Fruit fly (Drosophila melanogaster) whole organism, pupa: ENCODE data around the gene RpLP1.

Source experiments
- CG10348 ChIP-seq: fragments of 200-800 bp; sonication (Bioruptor generic); IDR thresholded peaks from 2 replicates; pipeline ENCODE4 v1.3.6; 2022; ENCODE audit warnings: missing biosample characterization, missing genetic modification characterization
- CG12605 ChIP-seq: fragments of 200-800 bp; sonication (Bioruptor generic); IDR thresholded peaks from 2 replicates; pipeline ENCODE4 v1.3.6; 2022; ENCODE audit warnings: missing biosample characterization, missing genetic modification characterization
- CG13204 ChIP-seq: fragments of 200-800 bp; sonication (Bioruptor generic); optimal IDR thresholded peaks from 2 replicates; lab custom pipeline; 2018; ENCODE audit warnings: missing biosample characterization, mild to moderate bottlenecking, missing genetic modification characterization, moderate library complexity
- CG14655 ChIP-seq: fragments of 200-800 bp; sonication (Bioruptor generic); optimal IDR thresholded peaks from 3 replicates; lab custom pipeline; 2017; ENCODE audit warnings: mild to moderate bottlenecking, missing biosample characterization, missing genetic modification reagents, missing genetic modification characterization
- CG15710 ChIP-seq: fragments of 200-800 bp; sonication (Bioruptor generic); optimal IDR thresholded peaks from 2 replicates; lab custom pipeline; 2018; ENCODE audit warnings: missing biosample characterization, mild to moderate bottlenecking, missing genetic modification characterization, moderate library complexity
- CG17806 ChIP-seq: fragments of 200-800 bp; sonication (Bioruptor generic); optimal IDR thresholded peaks from 2 replicates; lab custom pipeline; 2018; ENCODE audit warnings: missing biosample characterization, mild to moderate bottlenecking, missing genetic modification characterization, moderate library complexity
- CG32121 ChIP-seq: fragments of 200-800 bp; sonication (Bioruptor generic); IDR thresholded peaks from 2 replicates; pipeline ENCODE4 v1.3.6; 2022; ENCODE audit warnings: missing biosample characterization, missing genetic modification characterization
- CG34367 ChIP-seq: fragments of 200-800 bp; sonication (Bioruptor generic); optimal IDR thresholded peaks from 2 replicates; lab custom pipeline; 2018; ENCODE audit warnings: missing biosample characterization, mild to moderate bottlenecking, missing genetic modification characterization
- CG4496 ChIP-seq: fragments of 200-800 bp; sonication (Bioruptor generic); IDR thresholded peaks from 3 replicates; pipeline ENCODE4 v1.3.6; 2022; ENCODE audit warnings: missing biosample characterization, missing genetic modification characterization
- CG8159 ChIP-seq: fragments of 200-800 bp; sonication (Bioruptor generic); optimal IDR thresholded peaks from 3 replicates; lab custom pipeline; 2018; ENCODE audit warnings: missing biosample characterization, mild to moderate bottlenecking, missing genetic modification characterization, moderate library complexity
- CG8301 ChIP-seq: fragments of 200-800 bp; sonication (Bioruptor generic); optimal IDR thresholded peaks from 2 replicates; lab custom pipeline; 2018; ENCODE audit warnings: missing biosample characterization, mild to moderate bottlenecking, missing genetic modification characterization
- CG9948 ChIP-seq: fragments of 200-800 bp; sonication (Bioruptor generic); optimal IDR thresholded peaks from 2 replicates; lab custom pipeline; 2018; ENCODE audit warnings: missing biosample characterization, mild to moderate bottlenecking, missing genetic modification characterization, moderate library complexity
- D1 ChIP-seq: fragments of 200-800 bp; sonication (Bioruptor generic); optimal IDR thresholded peaks from 2 replicates; lab custom pipeline; 2018; ENCODE audit warnings: missing biosample characterization, mild to moderate bottlenecking, missing genetic modification characterization, moderate library complexity
- EcR ChIP-seq: fragments of 200-800 bp; sonication (Bioruptor generic); optimal IDR thresholded peaks from 3 replicates; lab custom pipeline; 2019; ENCODE audit warnings: missing biosample characterization, missing genetic modification characterization, mild to moderate bottlenecking, moderate library complexity, missing genetic modification reagents
- Ets98B ChIP-seq: fragments of 200-800 bp; sonication (Bioruptor generic); IDR thresholded peaks from 2 replicates; pipeline ENCODE4 v1.3.6; 2022; ENCODE audit warnings: missing biosample characterization, missing genetic modification characterization
- Pif1A ChIP-seq: fragments of 200-800 bp; sonication (Bioruptor generic); optimal IDR thresholded peaks from 3 replicates; lab custom pipeline; 2016; ENCODE audit warnings: missing biosample characterization, missing genetic modification characterization
- Pif1B ChIP-seq: fragments of 200-800 bp; sonication (Bioruptor generic); optimal IDR thresholded peaks from 3 replicates; lab custom pipeline; 2016; ENCODE audit warnings: missing biosample characterization, missing genetic modification characterization
- Snoo ChIP-seq: fragments of 200-800 bp; sonication (Bioruptor generic); optimal IDR thresholded peaks from 3 replicates; lab custom pipeline; 2017; ENCODE audit warnings: missing biosample characterization, mild to moderate bottlenecking, missing genetic modification characterization, inconsistent platforms
- fd96Ca ChIP-seq: fragments of 200-800 bp; sonication (Bioruptor generic); IDR thresholded peaks from 3 replicates; pipeline ENCODE4 v1.3.6; 2022; ENCODE audit warnings: missing biosample characterization, missing genetic modification characterization
- gl ChIP-seq: fragments of 200-800 bp; sonication (Bioruptor generic); optimal IDR thresholded peaks from 2 replicates; lab custom pipeline; 2018; ENCODE audit warnings: missing biosample characterization, mild to moderate bottlenecking, missing genetic modification characterization
- rn ChIP-seq: fragments of 200-800 bp; sonication (Bioruptor generic); IDR thresholded peaks from 2 replicates; pipeline ENCODE4 v1.3.6; 2022; ENCODE audit warnings: missing biosample characterization, missing genetic modification characterization

RpLP1 gene

DNA sequence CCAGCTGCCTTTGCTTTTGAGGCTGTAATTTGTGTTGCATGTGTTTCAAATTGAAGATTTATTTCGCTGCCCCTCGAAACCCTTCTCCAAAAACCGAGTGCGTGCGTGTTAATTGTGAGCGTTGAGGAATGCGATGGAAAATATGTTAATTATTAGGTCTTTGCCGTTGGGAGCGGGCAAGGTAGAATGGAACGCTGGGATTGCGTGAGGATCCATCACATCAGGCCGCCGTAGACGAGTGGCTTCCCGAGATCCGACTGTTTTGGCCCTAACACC, 21.6 kb downstream of the RpLP1 start:
- TF ChIP-seq fd96Ca (GFP tag; lab: Robert Waterston, UW) = no peak
- TF ChIP-seq Snoo (tag; lab: Kevin White, UChicago) = no peak
- no peak for TF ChIP-seq CG8301 (tag; lab: Kevin White, UChicago)
- TF ChIP-seq CG14655 (GFP tag; lab: Kevin White, UChicago) = no peak
- TF ChIP-seq CG32121 (GFP tag; lab: Robert Waterston, UW) = no peak
- no peak for TF ChIP-seq CG34367
- no peak for TF ChIP-seq Pif1B (GFP tag; lab: Kevin White, UChicago)
- TF ChIP-seq CG13204 = no peak
- TF ChIP-seq CG4496 (GFP tag; lab: Robert Waterston, UW) = no peak
- TF ChIP-seq rn (GFP tag; lab: Robert Waterston, UW) = no peak
- TF ChIP-seq CG15710 = no peak
- TF ChIP-seq Ets98B (GFP tag; lab: Robert Waterston, UW) = no peak
- TF ChIP-seq CG8159 = no peak
- no peak for TF ChIP-seq CG12605
- TF ChIP-seq D1 (tag; lab: Kevin White, UChicago) = no peak
- TF ChIP-seq EcR (GFP tag; lab: Kevin White, UChicago) = no peak

DNA sequence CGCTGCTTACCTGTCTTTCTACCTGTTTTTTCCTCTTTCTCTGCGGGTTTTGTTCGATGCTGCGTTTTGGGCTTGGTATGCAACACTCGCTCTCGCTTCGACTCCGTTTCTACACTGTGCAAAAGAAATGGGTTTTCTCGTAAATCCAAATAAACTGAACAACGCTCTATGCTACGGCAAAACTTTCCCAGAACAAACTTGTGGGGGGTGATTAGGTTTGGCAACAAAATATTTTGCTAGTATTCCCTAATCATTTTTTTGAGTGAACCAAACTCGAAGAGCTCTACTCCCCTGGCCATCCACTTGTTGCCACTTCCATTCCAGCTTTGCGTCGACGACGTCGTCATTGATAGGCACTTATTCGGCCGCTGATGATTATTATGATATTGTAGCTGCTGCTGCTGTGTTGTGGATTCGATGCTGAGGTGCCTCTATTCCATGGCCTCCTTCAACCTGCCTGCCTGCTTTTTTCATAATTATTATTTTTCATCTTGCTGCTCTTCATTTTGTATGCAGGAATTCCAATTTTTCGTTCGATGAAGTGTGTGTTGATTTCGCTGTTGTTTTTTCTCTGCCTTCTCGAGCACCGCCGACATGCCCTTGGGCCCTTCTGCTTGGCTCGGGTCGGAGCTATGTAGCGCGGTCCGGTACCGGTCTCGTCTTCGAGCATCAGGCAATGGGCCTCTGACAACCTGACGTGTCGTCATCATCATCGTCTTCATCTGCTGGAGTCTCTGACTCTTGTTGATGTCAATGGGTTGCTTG, 22.4 kb downstream of the RpLP1 start:
- TF ChIP-seq CG34367 = peak; percentile 95
- peak; percentile 95 for TF ChIP-seq Snoo (tag; lab: Kevin White, UChicago)
- TF ChIP-seq CG8301 (tag; lab: Kevin White, UChicago) = peak; percentile 92
- TF ChIP-seq CG32121 (GFP tag; lab: Robert Waterston, UW) = peak; percentile 89
- peak; percentile 96 for TF ChIP-seq fd96Ca (GFP tag; lab: Robert Waterston, UW)
- peak; percentile 92 for TF ChIP-seq CG12605
- TF ChIP-seq CG15710 = peak; percentile 96
- TF ChIP-seq CG9948 (tag; lab: Kevin White, UChicago) = peak; percentile 94
- TF ChIP-seq Pif1A (GFP tag; lab: Kevin White, UChicago) = peak; percentile 98
- peak; percentile 96 for TF ChIP-seq CG17806 (tag; lab: Kevin White, UChicago)
- peak; percentile 90 for TF ChIP-seq rn (GFP tag; lab: Robert Waterston, UW)
- TF ChIP-seq CG14655 (GFP tag; lab: Kevin White, UChicago) = peak; percentile 93
- peak; percentile 93 for TF ChIP-seq gl
- 0 out of 2 replicates have a peak, but pooled peaks have one; percentile 36 for TF ChIP-seq CG10348
- peak; percentile 89 for TF ChIP-seq CG13204
- TF ChIP-seq D1 (tag; lab: Kevin White, UChicago) = no peak
- peak; percentile 65 for TF ChIP-seq EcR (GFP tag; lab: Kevin White, UChicago)
- peak; percentile 97 for TF ChIP-seq Pif1B (GFP tag; lab: Kevin White, UChicago)
- TF ChIP-seq CG8159 = peak; percentile 95
- TF ChIP-seq CG4496 (GFP tag; lab: Robert Waterston, UW) = peak; percentile 96
- TF ChIP-seq Ets98B (GFP tag; lab: Robert Waterston, UW) = peak; percentile 96

DNA sequence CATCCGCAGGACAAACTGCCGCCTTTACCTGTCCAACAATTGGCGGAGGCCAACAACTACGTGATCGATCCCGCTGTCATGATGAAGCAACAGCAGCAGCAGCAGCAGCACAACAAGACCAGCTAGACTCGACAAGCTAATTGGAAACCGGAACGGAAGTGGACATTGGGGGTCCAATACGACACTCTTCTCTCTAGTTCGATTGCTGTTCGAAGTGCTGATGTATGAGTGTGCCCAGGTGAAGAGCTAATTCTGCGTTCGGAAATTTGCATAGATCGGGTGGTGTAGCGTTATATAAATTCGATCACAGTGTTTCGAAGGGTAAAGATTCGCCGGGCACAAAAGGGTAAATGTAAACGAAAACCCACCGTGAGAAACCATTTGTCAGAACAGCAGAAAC, 27.4 kb downstream of the RpLP1 start:
- TF ChIP-seq CG4496 (GFP tag; lab: Robert Waterston, UW) (no peak), CG13204 (no peak), EcR (GFP tag; lab: Kevin White, UChicago) (no peak), CG34367 (no peak), Snoo (tag; lab: Kevin White, UChicago) (no peak), CG17806 (tag; lab: Kevin White, UChicago) (no peak), D1 (tag; lab: Kevin White, UChicago) (no peak), CG8159 (no peak), gl (no peak), CG15710 (no peak), fd96Ca (GFP tag; lab: Robert Waterston, UW) (no peak)

DNA sequence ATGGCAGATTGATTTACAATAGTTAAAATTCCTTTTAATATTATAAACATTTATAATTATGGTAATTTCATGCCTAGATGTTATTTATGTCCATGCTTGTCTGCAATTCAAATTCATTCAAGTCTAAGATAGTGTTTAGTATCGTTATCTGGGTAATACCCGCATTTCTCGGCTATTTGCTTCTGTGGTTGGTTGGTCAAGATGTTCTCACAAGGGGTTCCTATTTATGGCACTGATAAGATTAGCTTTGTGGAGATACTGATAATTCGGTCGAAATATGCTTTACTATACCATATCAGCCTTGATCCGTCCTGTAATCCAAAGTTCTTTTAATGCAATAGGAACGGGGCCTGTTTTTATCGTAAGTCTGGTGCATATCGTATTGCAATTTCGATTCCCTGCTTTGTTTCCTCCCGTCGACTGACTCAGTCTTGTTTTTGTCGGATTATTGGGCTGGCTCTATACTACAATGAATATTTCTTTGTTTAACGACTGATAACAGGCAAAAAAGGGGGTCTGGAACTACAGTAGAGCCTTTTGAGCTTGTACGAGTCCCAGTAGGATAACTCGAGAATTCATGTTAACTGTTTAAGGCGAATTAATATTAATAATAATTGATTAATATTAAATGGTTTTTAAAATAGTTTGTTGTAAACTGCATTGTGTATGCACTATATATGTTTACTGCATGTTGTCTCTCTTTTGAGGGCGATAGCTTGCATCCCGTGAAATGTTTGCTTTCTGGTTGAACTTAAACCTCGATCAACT, 32.1 kb downstream of the RpLP1 start:
- TF ChIP-seq CG14655 (GFP tag; lab: Kevin White, UChicago) (no peak), Pif1A (GFP tag; lab: Kevin White, UChicago) (no peak), CG32121 (GFP tag; lab: Robert Waterston, UW) (peak; percentile 71), CG13204 (no peak), CG9948 (tag; lab: Kevin White, UChicago) (peak; percentile 15), CG10348 (no peak), D1 (tag; lab: Kevin White, UChicago) (no peak), Snoo (tag; lab: Kevin White, UChicago) (no peak), CG8301 (tag; lab: Kevin White, UChicago) (no peak), CG4496 (GFP tag; lab: Robert Waterston, UW) (peak; percentile 55; the same call in 2 of the 3 replicates), CG15710 (peak; percentile 44), CG12605 (no peak), CG17806 (tag; lab: Kevin White, UChicago) (peak; percentile 53), Ets98B (GFP tag; lab: Robert Waterston, UW) (peak; percentile 60; the same call in 1 of the 2 replicates), EcR (GFP tag; lab: Kevin White, UChicago) (peak; percentile 35), gl (no peak), rn (GFP tag; lab: Robert Waterston, UW) (no peak), fd96Ca (GFP tag; lab: Robert Waterston, UW) (no peak), CG34367 (no peak), CG8159 (peak; percentile 60), Pif1B (GFP tag; lab: Kevin White, UChicago) (peak; percentile 40)

DNA sequence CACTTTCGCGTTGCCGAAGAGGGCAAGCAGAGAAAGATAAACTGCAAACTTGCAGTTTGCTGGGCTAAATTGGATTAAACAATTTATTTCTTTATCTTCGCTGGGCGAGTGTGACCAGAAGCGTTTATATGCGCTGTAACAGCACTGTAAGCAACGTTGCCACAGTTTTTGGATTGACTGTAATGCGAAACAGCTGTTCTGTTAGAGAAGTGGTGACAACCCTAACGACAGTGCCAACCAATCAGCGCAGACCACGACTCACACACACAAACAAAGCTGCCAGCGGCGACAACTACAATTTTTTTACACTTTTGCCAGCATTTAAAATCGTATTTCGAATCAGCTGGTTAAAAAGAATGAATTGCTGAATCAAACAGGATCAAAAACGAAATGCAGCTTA, 33.1 kb downstream of the RpLP1 start, which contains the start of the genes crq and shv:
Gene crq, minus strand, starts transcription at position 153 of the 400 bp plus-strand sequence.
Gene shv, plus strand, starts transcription at position 237 of the 400 bp plus-strand sequence.
- TF ChIP-seq CG34367 = no peak
- peak; percentile 10 for TF ChIP-seq CG15710
- TF ChIP-seq, all 21 proteins: peak for 1
